Worm (Caenorhabditis elegans): ENCODE results near the gene F36D4.6.
"Not testable (repeated sequence)": the region's sequence is repeated elsewhere in the genome, so short reads cannot be mapped to it uniquely, and the experiment has no call there.

F36D4.6 gene

DNA sequence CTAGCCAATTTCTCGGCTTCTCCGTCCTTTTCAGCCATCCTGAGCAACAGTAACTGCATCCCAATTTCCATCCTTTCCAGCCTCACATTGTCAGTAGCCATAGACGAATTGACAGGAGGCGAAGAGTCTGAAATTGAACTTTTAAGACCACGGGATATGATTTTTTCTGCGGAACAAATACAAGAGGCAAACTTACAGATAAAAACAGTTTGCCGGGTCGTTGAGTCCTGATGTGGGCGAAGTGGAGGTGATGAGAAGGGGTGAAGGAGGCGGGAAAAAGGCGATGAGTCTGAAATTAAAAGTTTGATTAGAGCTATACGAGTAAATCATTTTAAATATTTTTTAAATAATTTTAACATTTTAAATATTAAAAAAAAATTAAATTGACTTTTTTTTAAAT lies at the start of gene F36D4.6:
Gene F36D4.6 (minus strand): TSS at position 101 of the 400 bp plus-strand sequence.
- no peak for TF ChIP-seq unc-62 (GFP tag; optimal IDR thresholded peaks at IDR 0.05)

ce11 chrV:9473924-9474323 lies 46.9 kb upstream of the F36D4.6 start:
- no peak for TF ChIP-seq unc-62 (GFP tag; optimal IDR thresholded peaks at IDR 0.05)

- TF ChIP-seq unc-62 (GFP tag; optimal IDR thresholded peaks at IDR 0.05): no peak
These were observed 44.7 kb upstream of the F36D4.6 start, which contains the start of gene flp-6 for ce11 chrV:9471675-9472074. Gene flp-6 (plus strand): TSS chrV:9471975.

- no peak for TF ChIP-seq unc-62 (GFP tag; optimal IDR thresholded peaks at IDR 0.05)
These were observed 38.6 kb upstream of the F36D4.6 start for ce11 chrV:9465529-9465928.

DNA sequence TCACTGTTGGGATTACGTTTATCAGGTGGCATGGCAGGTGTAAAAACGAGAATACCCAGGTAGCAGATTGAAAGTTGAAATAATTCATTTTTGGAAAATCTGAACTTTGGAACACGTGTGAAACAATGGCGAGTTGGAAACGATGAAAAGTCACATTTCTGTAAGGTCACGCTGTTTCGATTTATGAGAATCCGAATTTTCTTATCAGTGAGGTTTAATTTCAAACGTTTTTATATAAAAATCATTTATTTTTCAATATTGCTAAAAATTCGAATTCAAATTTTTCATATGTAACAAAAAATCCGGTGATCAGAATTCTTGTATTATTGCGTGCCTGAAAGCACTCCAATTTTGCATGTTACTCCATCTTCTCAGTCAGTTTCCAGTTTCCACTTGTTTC lies 35.6 kb upstream of the F36D4.6 start, which contains the start of gene F07D3.3:
Gene F07D3.3 (minus strand): TSS at position 101 of the 400 bp plus-strand sequence.
- TF ChIP-seq unc-62 (GFP tag; optimal IDR thresholded peaks at IDR 0.05): no peak

ce11 chrV:9457535-9457934 lies 30.6 kb upstream of the F36D4.6 start:
- no peak for TF ChIP-seq unc-62 (GFP tag; optimal IDR thresholded peaks at IDR 0.05)

- TF ChIP-seq unc-62 (GFP tag; optimal IDR thresholded peaks at IDR 0.05): no peak
These were observed 27.0 kb upstream of the F36D4.6 start for ce11 chrV:9453933-9454332.

DNA sequence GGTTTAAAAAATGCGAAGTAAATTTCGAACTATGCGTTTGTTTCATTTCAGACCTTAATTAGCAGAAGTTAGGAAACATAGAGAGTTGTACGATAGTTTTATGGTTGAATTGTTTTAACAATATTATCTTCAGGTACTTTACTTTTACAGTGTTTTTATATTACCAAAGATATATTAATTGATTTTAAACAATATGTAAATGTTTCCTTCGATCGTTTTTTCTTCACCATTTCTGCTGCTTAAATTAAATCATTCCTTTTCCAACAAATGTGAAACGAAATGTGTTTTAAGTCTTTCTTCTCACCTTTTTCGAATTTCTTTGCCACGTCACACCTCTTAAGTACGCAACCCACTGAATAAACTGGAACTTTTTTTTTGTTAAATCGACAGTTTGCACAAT lies 26.4 kb upstream of the F36D4.6 start:
- no peak for TF ChIP-seq unc-62 (GFP tag; optimal IDR thresholded peaks at IDR 0.05)

- TF ChIP-seq unc-62 (GFP tag; optimal IDR thresholded peaks at IDR 0.05): no peak
These were observed 24.5 kb upstream of the F36D4.6 start for ce11 chrV:9451485-9451884.

DNA sequence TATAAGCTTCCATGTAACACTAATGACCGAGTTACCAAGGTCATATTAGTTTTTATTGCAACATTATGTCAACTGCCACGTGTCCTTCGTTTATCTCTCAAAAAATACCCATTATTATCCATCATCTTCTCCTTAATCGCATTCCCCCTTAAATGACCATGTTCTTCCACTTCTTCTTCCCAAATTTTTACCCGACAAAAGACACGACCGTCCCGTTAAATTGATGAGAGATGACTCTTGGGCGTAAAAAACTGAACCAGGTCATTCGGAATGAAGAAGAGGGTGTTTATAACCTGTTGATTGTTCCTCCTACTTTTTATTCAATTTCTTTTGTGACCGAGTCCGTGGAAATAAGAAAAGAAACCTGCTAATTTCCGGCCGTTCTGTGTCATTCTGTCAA lies 17.6 kb upstream of the F36D4.6 start:
- TF ChIP-seq unc-62 (GFP tag; optimal IDR thresholded peaks at IDR 0.05): no peak

ce11 chrV:9443748-9444147 lies 16.8 kb upstream of the F36D4.6 start, which contains the start of gene wdr-62:
Gene wdr-62 (plus strand): TSS chrV:9444048.
- no peak for TF ChIP-seq unc-62 (GFP tag; optimal IDR thresholded peaks at IDR 0.05)

- TF ChIP-seq unc-62 (GFP tag; optimal IDR thresholded peaks at IDR 0.05): no peak
These were observed 16.1 kb upstream of the F36D4.6 start for ce11 chrV:9443109-9443508.

- no peak for TF ChIP-seq unc-62 (GFP tag; optimal IDR thresholded peaks at IDR 0.05)
These were observed 15.5 kb upstream of the F36D4.6 start for ce11 chrV:9442471-9442870.

DNA sequence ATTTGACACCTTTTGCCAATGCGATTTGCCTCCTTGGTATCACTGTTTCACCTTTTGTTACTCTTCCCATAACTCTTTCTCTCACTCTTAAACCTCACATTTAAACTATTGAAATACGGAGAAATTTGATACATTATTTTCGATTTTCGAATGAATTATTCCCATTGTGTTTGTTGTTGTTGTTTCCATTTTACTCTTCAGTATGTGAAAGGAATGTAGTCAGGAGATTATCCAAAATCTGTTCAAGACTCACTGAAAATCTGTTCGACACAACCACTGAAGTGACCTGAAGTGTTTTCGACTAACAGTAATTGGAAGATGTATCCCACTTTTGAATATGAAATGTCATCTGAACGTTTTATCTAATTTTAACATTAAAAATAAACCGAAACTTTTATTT lies 14.1 kb upstream of the F36D4.6 start:
- no peak for TF ChIP-seq unc-62 (GFP tag; optimal IDR thresholded peaks at IDR 0.05)

DNA sequence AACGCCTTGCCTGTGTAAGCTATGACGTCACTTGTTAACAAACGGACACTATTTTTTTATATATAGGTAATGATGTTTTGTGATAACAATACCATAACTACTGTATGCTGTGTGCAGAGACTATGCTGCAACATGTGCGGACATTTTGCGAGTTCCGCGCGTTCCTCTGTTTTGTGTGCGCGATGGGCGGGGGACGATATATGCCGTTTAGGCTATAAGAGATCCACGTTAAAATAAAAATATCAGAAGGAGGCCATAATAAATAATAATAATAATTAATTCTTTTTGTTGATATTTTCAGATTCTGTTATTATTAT lies 13.0 kb upstream of the F36D4.6 start:
- TF ChIP-seq unc-62 (GFP tag; optimal IDR thresholded peaks at IDR 0.05): no peak

- not testable (repeated sequence) for TF ChIP-seq unc-62 (GFP tag; optimal IDR thresholded peaks at IDR 0.05)
These were observed 12.5 kb upstream of the F36D4.6 start, which contains the start of gene Y54B9A.1 for ce11 chrV:9439315-9440002. Gene Y54B9A.1 (minus strand): TSS chrV:9439549.

ce11 chrV:9425593-9425992 lies 1.4 kb downstream of the F36D4.6 start, which contains the start of gene F36D4.5:
Gene F36D4.5 (minus strand): TSS chrV:9425817.
- no peak for TF ChIP-seq unc-62 (GFP tag; optimal IDR thresholded peaks at IDR 0.05)

DNA sequence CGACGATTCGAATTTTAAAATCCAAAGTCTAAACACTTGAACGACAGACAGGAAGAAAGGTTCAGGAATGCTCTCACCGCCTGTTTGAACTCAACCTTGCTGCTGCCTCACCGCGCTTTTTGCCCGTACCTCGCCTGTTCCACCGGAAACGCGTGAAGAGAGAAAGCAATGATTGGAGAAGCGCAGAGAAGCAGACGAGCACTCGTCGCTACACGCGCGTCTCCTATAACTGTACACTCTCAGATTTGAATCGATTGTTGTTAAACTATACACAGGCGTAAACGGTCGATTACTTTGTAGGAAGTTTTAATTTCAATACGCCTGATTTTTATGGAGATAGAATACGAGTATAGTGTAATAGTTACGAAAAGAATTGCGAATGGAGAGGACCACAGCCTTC lies 2.5 kb downstream of the F36D4.6 start:
- no peak for TF ChIP-seq unc-62 (GFP tag; optimal IDR thresholded peaks at IDR 0.05)

Measured in whole organism, dauer.